In genomic region chrII:11973632-11974031, ce11 we compare ENCODE assay signal across 2 worm cellular contexts.
TF ChIP-seq lines count a peak whose summit lies in the region.

Gene acbp-6 (minus strand): TSS chrII:11973732.

TF ChIP-seq in whole organism, L1 larva, 84 proteins besides CTCF, POLR2A, EP300 and RAD21:
- no peak for TF ChIP-seq mab-9 (GFP tag; IDR thresholded peaks at IDR 0.05; lab: Robert Waterston, UW)
- peak; percentile 19 for TF ChIP-seq lin-13 (GFP tag; optimal IDR thresholded peaks at IDR 0.05; lab: Kevin White, UChicago)

TF ChIP-seq in whole organism, young adult, 124 proteins besides CTCF, POLR2A, EP300 and RAD21:
- TF ChIP-seq Y79H2A.3 (GFP tag; conservative IDR thresholded peaks at IDR 0.05; lab: Robert Waterston, UW) (no peak), ztf-18 (tag; optimal IDR thresholded peaks at IDR 0.05; lab: Kevin White, UChicago) (no peak), Y53G8AR.9 (GFP tag; conservative IDR thresholded peaks at IDR 0.05; lab: Robert Waterston, UW) (0 out of 2 replicates have a peak, but pooled peaks have one; percentile 22)
TF ChIP-seq in whole organism, young adult: peak in this region for 1.
